Worm (Caenorhabditis elegans) whole organism, late embryonic: ENCODE results near the gene ric-4.

ENCODE experiments used
- F13H6.1 ChIP-seq: sonication (generic microtip); optimal IDR thresholded peaks from 2 replicates; lab custom pipeline; 2016; ENCODE audit warnings: missing genetic modification characterization, missing compliant biosample characterization
- K02D7.2 ChIP-seq: sonication (generic microtip); optimal IDR thresholded peaks from 2 replicates; lab custom pipeline; 2017; ENCODE audit warnings: mild to moderate bottlenecking, missing genetic modification characterization, missing compliant biosample characterization
- T23F11.4 ChIP-seq: fragments of 200-800 bp; sonication (Bioruptor generic); optimal IDR thresholded peaks from 2 replicates; lab custom pipeline; 2018; ENCODE audit warnings: mild to moderate bottlenecking, missing genetic modification characterization, missing compliant biosample characterization
- Y22D7AL.16 ChIP-seq: sonication (generic microtip); optimal IDR thresholded peaks from 2 replicates; lab custom pipeline; 2016; ENCODE audit warnings: missing genetic modification characterization, missing compliant biosample characterization
- ahr-1 ChIP-seq: sonication (generic microtip); optimal IDR thresholded peaks from 2 replicates; lab custom pipeline; 2016; ENCODE audit warnings: missing genetic modification characterization, missing compliant biosample characterization
- ceh-14 ChIP-seq: sonication (generic microtip); optimal IDR thresholded peaks from 2 replicates; lab custom pipeline; 2016; ENCODE audit warnings: missing genotype, missing genetic modification characterization, missing compliant biosample characterization
- ceh-19 ChIP-seq: fragments of 200-800 bp; sonication (Bioruptor generic); optimal IDR thresholded peaks from 2 replicates; lab custom pipeline; 2018; ENCODE audit warnings: mild to moderate bottlenecking, missing genetic modification characterization, missing compliant biosample characterization
- ceh-2 ChIP-seq: sonication (generic microtip); optimal IDR thresholded peaks from 2 replicates; lab custom pipeline; 2016; ENCODE audit warnings: missing genotype, missing genetic modification characterization, missing compliant biosample characterization
- ceh-24 ChIP-seq: sonication (generic microtip); optimal IDR thresholded peaks from 2 replicates; lab custom pipeline; 2016; ENCODE audit warnings: mild to moderate bottlenecking, missing genetic modification characterization, missing compliant biosample characterization
- ceh-30 ChIP-seq: fragments of 150-350 bp; optimal IDR thresholded peaks from 2 replicates; lab custom pipeline; 2014; ENCODE audit warnings: missing biosample characterization, missing genetic modification characterization
- ceh-34 ChIP-seq: sonication (generic microtip); optimal IDR thresholded peaks from 2 replicates; lab custom pipeline; 2016; ENCODE audit warnings: mild to moderate bottlenecking, missing genetic modification characterization, missing compliant biosample characterization
- ceh-45 ChIP-seq: fragments of 200-800 bp; sonication (Bioruptor generic); IDR thresholded peaks from 2 replicates; pipeline ENCODE4 v1.3.6; 2022; ENCODE audit warnings: missing genetic modification reagents, missing genetic modification characterization, missing compliant biosample characterization
- ceh-48 ChIP-seq: sonication (generic microtip); optimal IDR thresholded peaks from 2 replicates; lab custom pipeline; 2016; ENCODE audit warnings: missing genetic modification characterization, inconsistent platforms, missing compliant biosample characterization
- ceh-6 ChIP-seq: fragments of 200-800 bp; sonication (Bioruptor generic); optimal IDR thresholded peaks from 2 replicates; lab custom pipeline; 2018; ENCODE audit warnings: mild to moderate bottlenecking, missing genetic modification characterization, missing compliant biosample characterization
- ceh-9 ChIP-seq: sonication (generic microtip); optimal IDR thresholded peaks from 2 replicates; lab custom pipeline; 2016; ENCODE audit warnings: mild to moderate bottlenecking, missing genetic modification characterization, inconsistent platforms, missing compliant biosample characterization
- che-1 ChIP-seq: sonication (generic microtip); optimal IDR thresholded peaks from 2 replicates; lab custom pipeline; 2016; ENCODE audit warnings: mild to moderate bottlenecking, missing genetic modification characterization, missing compliant biosample characterization
- elt-2 ChIP-seq: sonication (generic microtip); optimal IDR thresholded peaks from 2 replicates; lab custom pipeline; 2016; ENCODE audit warnings: missing genetic modification reagents, missing genetic modification characterization, missing compliant biosample characterization
- elt-4 ChIP-seq: sonication (generic microtip); optimal IDR thresholded peaks from 2 replicates; lab custom pipeline; 2016; ENCODE audit warnings: missing genetic modification characterization, missing compliant biosample characterization
- eyg-1 ChIP-seq: sonication (generic microtip); optimal IDR thresholded peaks from 2 replicates; lab custom pipeline; 2016; ENCODE audit warnings: missing genotype, missing genetic modification characterization, missing compliant biosample characterization
- fax-1 ChIP-seq: sonication (generic microtip); optimal IDR thresholded peaks from 2 replicates; lab custom pipeline; 2016; ENCODE audit warnings: missing genotype, missing genetic modification characterization, missing compliant biosample characterization
- fkh-6 ChIP-seq: sonication (generic microtip); optimal IDR thresholded peaks from 2 replicates; lab custom pipeline; 2016; ENCODE audit warnings: missing genetic modification characterization, missing compliant biosample characterization
- lim-6 ChIP-seq: sonication (generic microtip); optimal IDR thresholded peaks from 2 replicates; lab custom pipeline; 2016; ENCODE audit warnings: missing genetic modification characterization, missing compliant biosample characterization
- madf-2 ChIP-seq: sonication (generic microtip); optimal IDR thresholded peaks from 2 replicates; lab custom pipeline; 2017; ENCODE audit warnings: missing genetic modification characterization, missing compliant biosample characterization
- nfya-1 ChIP-seq: sonication (generic microtip); optimal IDR thresholded peaks from 2 replicates; lab custom pipeline; 2017; ENCODE audit warnings: missing genetic modification characterization, mild to moderate bottlenecking, missing compliant biosample characterization, antibody characterized with exemption, moderate library complexity
- nhr-11 ChIP-seq: fragments of 150-350 bp; optimal IDR thresholded peaks from 2 replicates; lab custom pipeline; 2014; ENCODE audit warnings: missing biosample characterization, missing genetic modification characterization
- nhr-232 ChIP-seq: sonication (generic microtip); optimal IDR thresholded peaks from 2 replicates; lab custom pipeline; 2016; ENCODE audit warnings: missing genetic modification characterization, missing compliant biosample characterization
- npax-4 ChIP-seq: sonication (generic microtip); optimal IDR thresholded peaks from 2 replicates; lab custom pipeline; 2016; ENCODE audit warnings: missing genetic modification characterization, missing compliant biosample characterization
- odd-2 ChIP-seq: sonication (generic microtip); optimal IDR thresholded peaks from 2 replicates; lab custom pipeline; 2017; ENCODE audit warnings: antibody characterized with exemption, mild to moderate bottlenecking, missing genetic modification characterization, missing compliant biosample characterization
- pag-3 ChIP-seq: sonication (generic microtip); optimal IDR thresholded peaks from 2 replicates; lab custom pipeline; 2016; ENCODE audit warnings: missing compliant biosample characterization, missing genetic modification characterization, borderline replicate concordance
- pha-2 ChIP-seq: sonication (generic microtip); optimal IDR thresholded peaks from 2 replicates; lab custom pipeline; 2017; ENCODE audit warnings: mild to moderate bottlenecking, missing genetic modification characterization, missing compliant biosample characterization
- pqm-1 ChIP-seq: sonication (generic microtip); optimal IDR thresholded peaks from 2 replicates; lab custom pipeline; 2016; ENCODE audit warnings: missing genetic modification characterization, missing compliant biosample characterization
- rnt-1 ChIP-seq: sonication (generic microtip); optimal IDR thresholded peaks from 2 replicates; lab custom pipeline; 2016; ENCODE audit warnings: missing genetic modification characterization, missing compliant biosample characterization
- sdc-2 ChIP-seq: sonication (generic microtip); optimal IDR thresholded peaks from 2 replicates; lab custom pipeline; 2016; ENCODE audit warnings: missing genotype, missing genetic modification characterization, missing compliant biosample characterization
- sox-4 ChIP-seq: sonication (generic microtip); optimal IDR thresholded peaks from 2 replicates; lab custom pipeline; 2017; ENCODE audit warnings: mild to moderate bottlenecking, missing genetic modification characterization, inconsistent platforms, missing compliant biosample characterization
- syd-9 ChIP-seq: sonication (generic microtip); optimal IDR thresholded peaks from 2 replicates; lab custom pipeline; 2016; ENCODE audit warnings: mild to moderate bottlenecking, missing genetic modification characterization, moderate library complexity, missing compliant biosample characterization
- tbx-2 ChIP-seq: sonication (generic microtip); optimal IDR thresholded peaks from 2 replicates; lab custom pipeline; 2016; ENCODE audit warnings: missing genetic modification characterization, missing compliant biosample characterization
- ttx-3 ChIP-seq: sonication (generic microtip); optimal IDR thresholded peaks from 2 replicates; lab custom pipeline; 2016; ENCODE audit warnings: missing genetic modification reagents, missing genetic modification characterization, missing compliant biosample characterization
- unc-3 ChIP-seq, 2 experiments: fragments of 200-800 bp in 1 of 2; sonication (Bioruptor generic) in 1 of 2; sonication (generic microtip) in 1 of 2; conservative IDR thresholded peaks in 1 of 2; optimal IDR thresholded peaks in 1 of 2; 2 replicates each; pipeline versions ENCODE4 v1.3.6 to Lab custom; 2016 to 2022; ENCODE audit warnings: missing compliant biosample characterization in 2 of 2, missing genetic modification characterization in 2 of 2, missing genetic modification reagents in 1 of 2
- unc-42 ChIP-seq: sonication (generic microtip); optimal IDR thresholded peaks from 2 replicates; lab custom pipeline; 2016; ENCODE audit warnings: missing genotype, missing genetic modification characterization, missing compliant biosample characterization
- ztf-16 ChIP-seq: sonication (generic microtip); optimal IDR thresholded peaks from 2 replicates; lab custom pipeline; 2017; ENCODE audit warnings: missing genetic modification characterization, missing compliant biosample characterization

ric-4 gene

DNA sequence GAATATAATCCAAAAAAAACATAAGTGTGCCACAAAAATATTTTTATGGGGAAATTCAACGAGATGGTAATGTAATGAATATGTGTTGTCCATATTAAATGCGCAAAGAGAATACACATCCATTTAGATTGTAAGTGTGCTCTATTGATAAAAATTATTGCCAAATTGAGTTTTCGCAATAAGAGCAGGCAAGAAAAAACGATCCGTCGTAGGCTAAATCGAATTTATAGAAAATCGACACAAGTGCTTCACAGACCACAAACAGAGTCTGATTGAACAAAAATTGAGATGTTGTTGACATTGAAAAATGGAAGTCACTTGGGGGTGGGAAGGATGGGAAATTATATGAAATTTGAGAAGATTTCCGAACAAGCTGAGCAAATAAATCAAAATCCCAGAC is 5.1 kb downstream of the ric-4 start:
- TF ChIP-seq ztf-16 = no peak
- no peak for TF ChIP-seq K02D7.2 (tag; lab: Kevin White, UChicago)
- no peak for TF ChIP-seq pha-2 (tag; lab: Kevin White, UChicago)
- peak; percentile 31 for TF ChIP-seq ceh-19 (GFP tag; lab: Kevin White, UChicago)
- TF ChIP-seq unc-42 (tag; lab: Kevin White, UChicago) = peak; percentile 66
- no peak for TF ChIP-seq odd-2 (tag; lab: Kevin White, UChicago)
- no peak for TF ChIP-seq lim-6 (tag; lab: Kevin White, UChicago)
- TF ChIP-seq pag-3 = no peak
- TF ChIP-seq nhr-232 (tag; lab: Kevin White, UChicago) = no peak
- no peak for TF ChIP-seq eyg-1
- TF ChIP-seq unc-3 (GFP tag; conservative IDR thresholded peaks at IDR 0.05; lab: Robert Waterston, UW) = no peak
- no peak for TF ChIP-seq unc-3 (tag; optimal IDR thresholded peaks at IDR 0.05; lab: Kevin White, UChicago)
- no peak for TF ChIP-seq elt-4 (tag; lab: Kevin White, UChicago)
- TF ChIP-seq fkh-6 (tag; lab: Kevin White, UChicago) = no peak
- no peak for TF ChIP-seq nhr-11 (tag; lab: Kevin White, UChicago)
- TF ChIP-seq ceh-24 = no peak
- no peak for TF ChIP-seq npax-4 (tag; lab: Kevin White, UChicago)
- TF ChIP-seq, all 69 proteins: peak for 2

DNA sequence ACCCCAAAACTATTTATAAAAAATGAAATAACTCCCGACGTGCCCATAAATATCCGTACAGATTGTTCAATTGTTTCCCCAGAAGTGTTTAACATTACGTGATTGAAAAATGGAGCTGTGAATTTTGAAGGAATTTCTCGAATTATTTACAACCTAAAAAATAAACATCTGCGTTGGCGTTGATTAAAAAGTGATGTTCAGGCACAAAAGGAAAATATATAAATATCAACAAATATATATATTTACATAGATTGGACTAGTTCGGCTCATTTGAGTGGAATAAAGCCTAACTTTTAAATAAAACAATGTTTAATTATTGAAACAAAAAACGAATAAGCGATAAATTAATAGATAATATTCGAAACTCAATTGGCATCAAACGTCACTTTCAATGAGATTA is 9.7 kb downstream of the ric-4 start, which contains the start of gene sri-18:
sri-18 (minus strand) TSS at position 101 of the 400 bp plus-strand sequence.
- TF ChIP-seq ceh-19 (GFP tag; lab: Kevin White, UChicago) (no peak), Y22D7AL.16 (no peak), ahr-1 (tag; lab: Kevin White, UChicago) (no peak), fax-1 (tag; lab: Kevin White, UChicago) (no peak), ceh-30 (tag; lab: Kevin White, UChicago) (no peak), unc-3 (GFP tag; conservative IDR thresholded peaks at IDR 0.05; lab: Robert Waterston, UW) (no peak), unc-3 (tag; optimal IDR thresholded peaks at IDR 0.05; lab: Kevin White, UChicago) (no peak), ceh-9 (tag; lab: Kevin White, UChicago) (no peak), ceh-2 (no peak), nhr-232 (tag; lab: Kevin White, UChicago) (no peak), rnt-1 (no peak), K02D7.2 (tag; lab: Kevin White, UChicago) (no peak), che-1 (no peak), pha-2 (tag; lab: Kevin White, UChicago) (no peak), unc-42 (tag; lab: Kevin White, UChicago) (no peak), nfya-1 (no peak), syd-9 (no peak), ceh-34 (tag; lab: Kevin White, UChicago) (no peak), tbx-2 (tag; lab: Kevin White, UChicago) (no peak), F13H6.1 (tag; lab: Kevin White, UChicago) (no peak), madf-2 (tag; lab: Kevin White, UChicago) (no peak)

DNA sequence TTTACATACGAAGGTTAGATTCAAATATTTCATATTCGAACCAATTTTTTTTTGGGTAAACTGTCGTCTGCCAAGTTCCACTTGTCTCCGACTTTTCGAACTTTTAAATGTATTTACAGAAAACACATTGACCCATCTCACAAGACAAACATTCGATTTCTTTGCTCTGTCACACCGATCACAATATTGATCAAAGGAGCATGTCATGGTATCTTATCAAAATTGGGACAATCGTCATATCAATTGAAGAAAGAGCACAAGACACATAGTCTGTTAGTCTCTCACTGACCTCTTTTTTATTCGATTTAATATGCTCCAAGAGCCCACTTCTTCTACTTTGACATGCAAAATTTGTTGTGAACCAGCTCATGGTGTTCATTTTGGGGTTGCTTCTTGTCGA is 14.1 kb downstream of the ric-4 start, which contains the start of gene nhr-232:
nhr-232 (plus strand) TSS at position 121 of the 400 bp plus-strand sequence.
- TF ChIP-seq elt-2 (peak; percentile 62), F13H6.1 (tag; lab: Kevin White, UChicago) (no peak), rnt-1 (no peak), che-1 (no peak)

DNA sequence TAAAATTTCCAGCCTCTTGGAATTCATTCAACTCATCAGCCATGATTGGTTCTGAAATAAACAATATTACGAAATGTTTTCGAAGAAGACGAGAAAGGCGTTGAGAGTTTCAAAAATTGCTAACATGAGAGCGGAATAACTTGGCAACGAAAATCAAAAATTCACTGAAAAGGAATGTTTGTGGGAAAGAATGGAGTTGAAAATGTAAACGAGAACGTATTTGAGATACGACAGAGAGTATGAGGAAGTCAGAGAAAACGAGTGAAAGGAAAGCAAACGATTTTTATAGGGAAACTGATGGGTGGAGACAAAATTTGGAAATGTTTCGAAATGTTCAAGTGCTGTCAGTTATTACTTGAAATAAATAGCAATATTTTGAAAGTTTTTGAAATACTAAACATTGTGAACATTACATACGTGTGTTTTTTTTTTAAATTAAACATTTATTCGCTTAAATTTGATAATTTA is 15.1 kb downstream of the ric-4 start, which contains the start of gene rop-1:
rop-1 (minus strand) TSS at position 51 of the 468 bp plus-strand sequence.
- TF ChIP-seq pqm-1 (tag; lab: Kevin White, UChicago) = no peak
- TF ChIP-seq ceh-48 = no peak
- no peak for TF ChIP-seq ceh-6 (GFP tag; lab: Kevin White, UChicago)
- TF ChIP-seq odd-2 (tag; lab: Kevin White, UChicago) = no peak
- no peak for TF ChIP-seq ceh-14 (tag; lab: Kevin White, UChicago)
- TF ChIP-seq ceh-45 (GFP tag; lab: Robert Waterston, UW) = no peak
- no peak for TF ChIP-seq syd-9
- no peak for TF ChIP-seq ttx-3 (tag; lab: Kevin White, UChicago)
- TF ChIP-seq sdc-2 (tag; lab: Kevin White, UChicago) = no peak
- no peak for TF ChIP-seq pha-2 (tag; lab: Kevin White, UChicago)
- TF ChIP-seq pag-3 = no peak
- no peak for TF ChIP-seq T23F11.4
- TF ChIP-seq sox-4 = no peak
- TF ChIP-seq rnt-1 = no peak
